Worm (Caenorhabditis elegans) whole organism, L4/young adult: ENCODE measurements around the gene H38K22.9.

ENCODE experiments used
- W03F9.2 ChIP-seq: fragments of 150-350 bp; optimal IDR thresholded peaks from 2 replicates; lab custom pipeline; 2014; ENCODE audit warnings: missing biosample characterization, missing genetic modification characterization
- dao-5 ChIP-seq: sonication (generic microtip); optimal IDR thresholded peaks from 2 replicates; lab custom pipeline; 2016; ENCODE audit warnings: missing genotype, missing genetic modification characterization, moderate library complexity, missing compliant biosample characterization
- him-1 ChIP-seq: sonication (generic microtip); optimal IDR thresholded peaks from 2 replicates; lab custom pipeline; 2016; ENCODE audit warnings: missing genotype, missing genetic modification reagents, missing genetic modification characterization, missing compliant biosample characterization

H38K22.9 gene

DNA sequence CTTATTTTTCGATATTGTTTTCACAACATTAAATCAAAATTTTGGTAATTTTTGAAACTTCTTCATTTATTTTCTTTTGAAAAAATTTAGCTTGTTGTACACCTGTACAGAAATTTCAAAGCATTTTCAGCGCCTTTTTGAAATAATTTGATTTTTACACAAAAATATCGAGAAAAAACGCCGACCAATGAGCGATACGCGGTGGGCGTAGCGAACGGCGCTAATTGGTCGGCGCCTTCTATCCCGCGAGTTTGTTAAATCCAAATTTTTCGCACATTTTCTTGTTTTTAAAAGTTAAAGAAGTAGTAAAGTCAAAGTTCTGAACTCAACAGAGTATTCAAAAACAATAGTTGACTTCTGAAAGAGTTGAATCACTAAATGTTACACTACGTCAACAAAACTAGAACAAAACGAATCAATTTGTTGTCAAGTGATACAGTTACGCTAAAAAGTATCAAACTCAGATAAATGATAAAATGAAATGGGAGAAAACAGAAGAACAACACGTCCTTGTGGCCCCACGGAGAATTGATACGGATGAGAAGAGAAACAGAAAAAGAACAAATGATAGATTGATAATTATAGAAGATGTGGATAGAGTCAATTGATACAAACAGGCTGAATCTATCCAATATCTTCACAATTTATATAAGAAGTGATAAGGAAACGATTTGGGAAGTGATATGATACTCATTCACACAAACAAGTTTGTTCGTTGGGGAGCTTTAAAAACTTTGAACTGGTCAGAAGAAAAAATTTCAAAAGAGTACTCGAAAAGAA, 4.4 kb downstream of the H38K22.9 start:
- TF ChIP-seq W03F9.2 (tag; lab: Kevin White, UChicago) (no peak), him-1 (tag; lab: Kevin White, UChicago) (no peak), dao-5 (tag; lab: Kevin White, UChicago) (no peak)

DNA sequence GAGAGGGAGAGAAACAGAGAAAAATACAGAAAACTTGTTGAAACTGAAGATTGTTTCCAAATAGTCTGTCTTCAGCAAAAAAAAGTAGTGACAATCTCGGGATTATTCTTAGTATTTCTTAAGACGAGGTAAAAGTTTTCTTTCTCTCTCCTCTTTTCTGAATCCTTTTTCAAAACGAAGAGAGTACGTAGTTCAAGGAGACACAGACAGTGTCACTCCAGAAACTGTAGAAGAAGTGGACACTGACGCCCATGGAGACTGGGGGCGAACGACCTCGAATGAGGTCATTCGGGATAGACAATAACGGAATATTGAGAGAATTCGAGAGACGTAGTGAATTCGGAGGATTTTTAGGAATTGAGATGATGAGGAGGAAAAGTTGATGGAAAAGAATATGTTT, 7.0 kb downstream of the H38K22.9 start, which contains the start of gene gly-6:
Gene gly-6 (minus strand): TSS at position 245 of the 400 bp plus-strand sequence.
- TF ChIP-seq him-1 (tag; lab: Kevin White, UChicago) (no peak), dao-5 (tag; lab: Kevin White, UChicago) (no peak), W03F9.2 (tag; lab: Kevin White, UChicago) (no peak)

DNA sequence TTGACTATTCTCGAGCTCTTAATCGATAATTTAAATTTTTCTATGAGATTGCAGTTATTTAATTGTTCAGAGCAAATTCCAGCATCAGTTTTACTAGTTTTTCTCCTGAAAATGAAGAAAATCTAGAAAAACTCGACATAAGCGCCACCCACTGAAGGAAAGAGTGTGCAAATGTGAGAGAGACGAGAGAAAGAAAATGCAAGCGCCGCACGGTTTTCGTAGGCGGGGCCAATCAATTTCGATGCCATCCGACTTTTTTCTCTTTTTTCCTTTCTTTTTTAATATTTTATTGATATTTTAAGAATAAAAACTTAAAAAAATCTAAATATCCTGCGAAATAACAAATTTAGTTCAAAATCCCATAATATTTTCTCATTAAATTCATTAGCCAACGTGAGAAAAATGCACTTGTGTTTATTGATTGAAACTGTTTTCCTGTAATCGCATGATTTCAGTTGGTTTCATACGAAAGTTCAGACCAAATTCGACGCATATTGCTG, 8.6 kb downstream of the H38K22.9 start, which contains the start of gene cdk-12:
Gene cdk-12 (plus strand): TSS at position 450 of the 500 bp plus-strand sequence.
- peak; percentile 67 for TF ChIP-seq W03F9.2 (tag; lab: Kevin White, UChicago)
- TF ChIP-seq him-1 (tag; lab: Kevin White, UChicago): no peak
- no peak for TF ChIP-seq dao-5 (tag; lab: Kevin White, UChicago)

DNA sequence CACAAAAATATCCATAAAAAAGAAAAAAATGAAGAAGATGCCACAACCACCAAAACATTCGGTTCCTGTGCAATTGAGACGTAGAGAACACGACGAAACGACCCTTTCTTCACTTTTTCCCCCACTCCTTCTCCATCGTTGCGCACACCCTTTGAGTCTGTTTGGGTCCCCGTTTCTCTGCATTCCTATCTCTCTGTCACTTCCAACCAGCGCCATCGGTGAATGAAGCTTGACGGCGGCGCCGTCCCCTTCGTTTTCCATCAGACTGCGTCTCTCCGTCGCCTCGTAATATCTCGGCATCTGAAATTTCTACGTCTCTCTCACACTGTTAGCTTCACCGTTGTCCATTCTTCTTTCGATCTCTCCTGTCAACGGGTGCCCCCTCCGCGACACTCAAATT, 11.7 kb downstream of the H38K22.9 start:
- TF ChIP-seq dao-5 (tag; lab: Kevin White, UChicago): no peak
- TF ChIP-seq W03F9.2 (tag; lab: Kevin White, UChicago): peak; percentile 27
- no peak for TF ChIP-seq him-1 (tag; lab: Kevin White, UChicago)

DNA sequence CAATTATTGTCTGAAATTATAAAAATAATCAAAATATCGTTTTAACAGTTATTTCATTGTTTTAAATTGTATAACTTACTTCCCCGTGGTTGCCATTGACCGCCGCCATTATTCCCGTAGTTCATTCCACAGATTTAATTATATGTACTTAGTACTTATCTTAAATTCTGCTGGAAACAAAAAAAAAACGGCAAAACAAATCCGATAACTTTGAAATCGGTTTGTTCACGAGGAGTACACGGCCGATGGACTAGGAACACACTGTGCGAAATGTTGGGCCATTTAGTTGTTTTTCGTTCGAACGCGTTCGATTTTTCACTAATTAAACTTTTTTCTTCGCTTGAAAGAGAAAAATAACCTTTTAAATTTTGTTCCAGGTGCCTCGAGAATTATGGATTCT, 19.1 kb downstream of the H38K22.9 start, which contains the start of the genes B0285.3 and lcmt-1:
Gene B0285.3 (minus strand): TSS at position 267 of the 400 bp plus-strand sequence.
Gene lcmt-1 (plus strand): TSS at position 377 of the 400 bp plus-strand sequence.
- TF ChIP-seq him-1 (tag; lab: Kevin White, UChicago): no peak
- TF ChIP-seq W03F9.2 (tag; lab: Kevin White, UChicago): peak; percentile 55

DNA sequence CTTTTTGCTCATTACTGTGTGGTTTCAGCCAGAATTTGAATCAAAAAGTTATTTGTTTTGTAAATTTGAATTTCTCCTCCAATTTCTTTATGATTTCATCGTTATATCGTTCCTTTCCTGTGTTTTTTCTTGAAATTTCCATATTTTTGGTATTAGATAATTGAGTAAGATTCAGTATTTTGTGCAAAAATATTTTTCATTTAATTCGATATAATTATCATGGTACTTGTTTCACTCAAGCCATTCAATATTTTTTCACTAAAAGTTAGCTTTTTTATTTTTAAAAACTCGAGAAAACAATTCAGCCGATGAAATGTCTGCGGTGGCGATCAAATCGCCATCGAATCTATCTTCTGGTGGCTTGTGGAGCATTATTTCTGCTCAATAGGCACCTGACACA, 21.1 kb downstream of the H38K22.9 start, which contains the start of gene hse-5:
Gene hse-5 (plus strand): TSS at position 301 of the 400 bp plus-strand sequence.
- no peak for TF ChIP-seq him-1 (tag; lab: Kevin White, UChicago)
- no peak for TF ChIP-seq W03F9.2 (tag; lab: Kevin White, UChicago)
- no peak for TF ChIP-seq dao-5 (tag; lab: Kevin White, UChicago)

DNA sequence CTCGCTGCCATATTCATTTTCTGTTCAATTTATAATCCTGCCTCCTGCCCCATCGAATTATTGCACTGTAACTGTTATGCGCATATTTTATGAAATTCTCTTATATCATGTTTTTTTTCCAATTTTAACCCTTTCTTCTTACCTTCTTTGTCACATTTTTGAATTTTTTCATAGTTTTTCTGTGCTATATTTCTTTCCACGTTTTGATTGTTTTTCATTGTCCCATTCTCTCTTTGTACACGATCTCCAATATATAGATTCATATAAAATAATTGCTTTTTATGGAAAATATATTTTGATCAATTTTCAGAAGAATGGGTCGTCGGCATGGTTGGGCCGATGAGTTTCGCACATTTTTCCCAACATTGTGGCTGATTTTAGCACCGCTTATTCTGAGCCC, 25.8 kb downstream of the H38K22.9 start, which contains the start of gene B0285.6:
Gene B0285.6 (plus strand): TSS at position 301 of the 400 bp plus-strand sequence.
- TF ChIP-seq him-1 (tag; lab: Kevin White, UChicago) (no peak), dao-5 (tag; lab: Kevin White, UChicago) (no peak), W03F9.2 (tag; lab: Kevin White, UChicago) (no peak)

DNA sequence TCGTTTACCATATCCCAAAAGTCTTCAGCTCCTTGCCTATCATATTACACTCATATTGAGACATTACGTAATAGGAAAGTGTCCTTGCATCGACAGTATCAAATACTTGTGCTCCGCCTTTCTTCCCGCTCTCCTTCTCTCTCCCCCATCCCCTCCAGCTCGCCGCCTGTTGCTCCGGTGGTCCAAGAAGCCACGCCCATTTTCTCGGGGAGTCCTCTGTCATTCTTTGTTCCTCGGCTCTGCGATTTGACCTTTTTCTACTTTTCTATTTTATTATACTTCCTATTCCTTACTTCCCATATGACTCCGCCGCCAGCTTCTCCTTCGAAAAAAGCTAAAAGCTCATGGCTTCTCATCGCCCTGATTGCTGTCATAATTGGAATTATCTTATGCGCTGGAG, 32.4 kb downstream of the H38K22.9 start, which contains the start of gene mnp-1:
Gene mnp-1 (plus strand): TSS at position 211 of the 400 bp plus-strand sequence.
- TF ChIP-seq W03F9.2 (tag; lab: Kevin White, UChicago): no peak
- TF ChIP-seq him-1 (tag; lab: Kevin White, UChicago): no peak
- no peak for TF ChIP-seq dao-5 (tag; lab: Kevin White, UChicago)

DNA sequence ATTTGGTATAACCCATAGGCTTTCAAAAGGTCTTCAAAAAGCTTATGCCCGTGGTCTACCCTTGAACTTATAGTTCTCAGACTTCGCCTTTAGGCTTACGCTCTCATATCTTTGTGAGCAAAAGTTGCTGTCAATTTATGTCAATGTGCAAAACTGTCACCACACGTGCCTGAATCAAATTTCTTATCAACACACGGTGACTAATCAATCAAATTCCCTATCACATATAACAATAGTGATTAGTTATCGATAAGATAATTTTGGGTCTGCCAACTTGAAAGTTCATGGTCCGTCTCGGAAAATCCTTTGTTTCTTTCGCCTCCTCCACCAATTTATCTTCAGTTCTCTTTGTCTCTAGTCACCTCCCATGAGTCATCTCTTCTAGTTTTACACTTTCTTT, 33.5 kb downstream of the H38K22.9 start:
- no peak for TF ChIP-seq W03F9.2 (tag; lab: Kevin White, UChicago)
- TF ChIP-seq him-1 (tag; lab: Kevin White, UChicago): no peak
- TF ChIP-seq dao-5 (tag; lab: Kevin White, UChicago): no peak

DNA sequence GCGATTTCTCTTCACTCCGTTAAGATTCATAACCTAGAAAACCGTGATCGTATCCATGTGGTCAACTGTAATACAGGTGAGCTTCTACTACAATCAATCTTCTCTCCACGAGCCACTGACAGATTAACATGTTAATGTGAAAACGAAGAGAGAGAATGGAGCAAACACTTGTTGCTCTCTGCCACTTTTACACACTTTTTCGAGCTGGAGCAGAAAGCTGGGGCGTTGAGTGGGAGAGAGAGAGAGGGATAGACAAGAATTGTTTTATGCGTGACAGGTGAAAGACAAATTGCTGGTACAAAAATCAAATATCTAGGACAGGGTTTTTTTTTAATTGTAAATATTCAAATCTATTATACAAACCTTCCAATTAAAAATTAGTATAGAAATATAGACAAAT, 34.4 kb downstream of the H38K22.9 start:
- TF ChIP-seq dao-5 (tag; lab: Kevin White, UChicago) (no peak), him-1 (tag; lab: Kevin White, UChicago) (no peak), W03F9.2 (tag; lab: Kevin White, UChicago) (no peak)

DNA sequence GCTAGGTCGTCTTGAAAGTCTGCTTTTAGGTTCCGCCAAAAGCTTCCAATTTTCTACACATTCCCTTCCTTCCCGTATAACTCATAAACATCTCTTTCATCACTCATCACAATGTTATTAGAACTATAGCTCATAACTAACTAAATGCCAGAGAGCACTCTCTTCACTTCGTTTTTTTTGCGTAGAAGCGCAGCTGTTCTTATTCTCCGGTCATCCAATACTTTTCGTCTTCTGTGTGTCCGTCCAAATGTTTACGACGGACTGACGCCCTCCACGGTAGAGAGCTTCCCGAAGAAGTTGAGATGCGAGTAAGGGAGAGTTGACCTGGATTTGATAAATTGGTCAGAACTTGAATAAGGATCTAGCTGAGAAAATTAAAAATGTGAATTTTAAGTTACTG, 35.2 kb downstream of the H38K22.9 start:
- no peak for TF ChIP-seq dao-5 (tag; lab: Kevin White, UChicago)
- TF ChIP-seq W03F9.2 (tag; lab: Kevin White, UChicago): no peak
- no peak for TF ChIP-seq him-1 (tag; lab: Kevin White, UChicago)

DNA sequence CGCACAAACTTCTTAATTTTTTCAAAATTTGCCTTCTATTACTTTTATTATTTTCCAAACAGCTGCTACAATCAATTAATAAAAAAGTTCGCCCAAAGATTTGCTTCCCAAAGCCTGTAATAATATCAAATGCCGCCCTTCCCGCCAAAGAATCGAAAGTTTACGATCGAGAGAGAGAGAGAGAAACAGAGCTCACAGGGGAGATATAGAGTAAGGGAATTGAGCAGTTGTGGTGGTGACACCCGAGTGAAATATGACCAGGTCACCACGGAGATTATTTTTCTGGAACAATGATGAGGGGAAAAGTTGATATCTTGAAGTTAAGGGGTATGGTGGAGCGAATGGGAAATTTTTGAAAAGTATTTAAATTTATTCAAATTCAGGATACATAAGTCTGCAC, 35.9 kb downstream of the H38K22.9 start:
- TF ChIP-seq W03F9.2 (tag; lab: Kevin White, UChicago) (no peak), him-1 (tag; lab: Kevin White, UChicago) (no peak), dao-5 (tag; lab: Kevin White, UChicago) (no peak)

DNA sequence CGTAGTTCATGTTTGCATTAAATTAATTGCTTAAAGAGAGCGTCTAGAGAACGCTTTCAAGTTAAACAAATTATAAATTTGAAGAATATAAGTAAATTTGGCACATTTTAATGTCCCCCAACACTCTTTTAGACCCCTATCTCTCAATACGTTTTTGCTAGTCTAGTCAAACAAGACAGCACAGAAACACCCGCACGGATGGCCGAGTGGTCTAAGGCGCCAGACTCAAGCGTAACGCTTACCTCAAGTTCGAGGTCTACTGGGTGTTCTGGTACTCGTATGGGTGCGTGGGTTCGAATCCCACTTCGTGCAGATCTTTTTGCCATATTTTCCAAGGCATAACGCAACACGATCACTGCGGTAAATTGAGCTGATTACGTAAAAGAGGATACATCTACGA, 38.4 kb downstream of the H38K22.9 start:
- TF ChIP-seq him-1 (tag; lab: Kevin White, UChicago) (no peak), W03F9.2 (tag; lab: Kevin White, UChicago) (no peak), dao-5 (tag; lab: Kevin White, UChicago) (no peak)
